Fruit fly (Drosophila melanogaster): ENCODE measurements around the gene CG11350.

DNA sequence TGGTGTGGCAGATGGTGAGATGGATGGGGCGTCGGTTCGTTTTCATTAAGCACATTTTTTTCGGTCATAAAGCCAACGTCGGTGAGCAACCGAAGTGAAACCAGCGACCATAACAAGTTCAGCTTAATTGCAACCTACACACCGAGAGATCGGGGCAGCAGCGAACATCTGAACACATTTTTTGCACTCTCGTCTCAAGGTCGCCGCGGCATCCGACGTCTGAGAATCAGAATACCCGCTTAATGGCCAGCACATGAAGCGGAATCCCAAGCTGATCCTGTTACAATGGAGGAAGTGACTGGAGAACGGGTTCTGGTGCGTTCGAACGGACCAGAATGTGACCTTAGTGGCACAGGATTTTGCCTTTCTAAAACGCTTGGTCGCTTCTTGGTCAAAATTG is 11.0 kb downstream of the CG11350 start:
- TF ChIP-seq CG8478 (optimal IDR thresholded peaks at IDR 0.05) (no peak), CTCF (optimal IDR thresholded peaks at IDR 0.05) (no peak)
